Worm (Caenorhabditis elegans) whole organism, mixed stage, embryonic: Measurements from ENCODE around the gene ostb-1.

ENCODE experiments used
- blmp-1 ChIP-seq: fragments of 150-350 bp; optimal IDR thresholded peaks from 2 replicates; lab custom pipeline; 2014; ENCODE audit warnings: missing biosample characterization, missing genetic modification characterization
- ces-1 ChIP-seq: fragments of 150-350 bp; optimal IDR thresholded peaks from 2 replicates; lab custom pipeline; 2014; ENCODE audit warnings: missing biosample characterization, missing genetic modification reagents, missing genetic modification characterization
- elt-1 ChIP-seq: sonication (generic microtip); optimal IDR thresholded peaks from 2 replicates; lab custom pipeline; 2017; ENCODE audit warnings: missing genetic modification characterization, mild to moderate bottlenecking, missing compliant biosample characterization, antibody characterized with exemption, moderate library complexity, borderline replicate concordance; ENCODE audit not compliant: insufficient read depth
- flh-1 ChIP-seq: fragments of 200-800 bp; sonication (Bioruptor generic); optimal IDR thresholded peaks from 2 replicates; lab custom pipeline; 2018; ENCODE audit warnings: mild to moderate bottlenecking, missing genetic modification characterization, moderate library complexity, missing compliant biosample characterization
- lin-13 ChIP-seq: fragments of 150-350 bp; optimal IDR thresholded peaks from 2 replicates; lab custom pipeline; 2014; ENCODE audit warnings: missing biosample characterization, missing genetic modification characterization
- lsy-2 ChIP-seq: fragments of 150-350 bp; optimal IDR thresholded peaks from 2 replicates; lab custom pipeline; 2014; ENCODE audit warnings: missing biosample characterization, missing genetic modification characterization
- mab-5 ChIP-seq: fragments of 150-350 bp; optimal IDR thresholded peaks from 2 replicates; lab custom pipeline; 2014; ENCODE audit warnings: missing biosample characterization, missing genetic modification characterization
- nhr-12 ChIP-seq: fragments of 150-350 bp; optimal IDR thresholded peaks from 2 replicates; lab custom pipeline; 2014; ENCODE audit warnings: missing biosample characterization, missing genetic modification characterization
- snpc-4 ChIP-seq: fragments of 150-350 bp; optimal IDR thresholded peaks from 2 replicates; lab custom pipeline; 2014; ENCODE audit warnings: missing biosample characterization, missing genetic modification characterization
- unc-39 ChIP-seq: fragments of 150-350 bp; optimal IDR thresholded peaks from 2 replicates; lab custom pipeline; 2014; ENCODE audit warnings: missing biosample characterization, missing genetic modification characterization
- unc-62 ChIP-seq: fragments of 150-350 bp; optimal IDR thresholded peaks from 2 replicates; lab custom pipeline; 2014; ENCODE audit warnings: missing biosample characterization, missing genetic modification reagents, missing genetic modification characterization
- ztf-11 ChIP-seq: fragments of 150-350 bp; optimal IDR thresholded peaks from 2 replicates; lab custom pipeline; 2014; ENCODE audit warnings: missing biosample characterization, missing genetic modification characterization

DNA sequence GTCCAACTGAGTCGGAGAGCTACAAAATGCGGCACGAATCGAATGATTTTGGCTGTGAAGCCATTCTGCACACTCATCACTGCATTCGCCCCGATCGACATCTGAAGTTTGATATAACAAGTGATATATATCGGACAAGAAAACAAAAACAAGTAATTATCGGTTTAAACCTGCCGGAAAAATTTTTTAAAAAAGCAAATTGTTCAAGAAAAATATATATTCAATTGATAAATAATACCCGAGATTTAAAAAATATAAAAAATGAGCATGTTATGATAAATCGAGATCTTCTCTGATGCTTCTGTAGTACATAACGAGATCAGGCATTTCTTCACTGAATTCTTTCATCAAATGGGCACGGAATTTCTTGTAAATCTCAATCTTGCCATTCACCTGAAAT lies 10.6 kb upstream of the ostb-1 start, which contains the start of gene T09A5.5:
- TF ChIP-seq unc-62 (GFP tag; lab: Kevin White, UChicago) (no peak), snpc-4 (no peak), elt-1 (no peak), ztf-11 (no peak), nhr-12 (tag; lab: Kevin White, UChicago) (no peak), lin-13 (no peak), blmp-1 (tag; lab: Kevin White, UChicago) (no peak), lsy-2 (tag; lab: Kevin White, UChicago) (no peak), unc-39 (tag; lab: Kevin White, UChicago) (no peak), ces-1 (GFP tag; lab: Kevin White, UChicago) (no peak), flh-1 (GFP tag; lab: Kevin White, UChicago) (no peak), mab-5 (no peak)
